Worm (Caenorhabditis elegans) whole organism, mixed stage, embryonic: ENCODE measurements around the gene C42C1.19.

Experiments
- M03D4.4 ChIP-seq: sonication (generic microtip); optimal IDR thresholded peaks from 2 replicates; lab custom pipeline; 2017; ENCODE audit warnings: mild to moderate bottlenecking, missing genetic modification characterization, missing compliant biosample characterization
- bed-3 ChIP-seq: fragments of 200-800 bp; sonication (Bioruptor generic); optimal IDR thresholded peaks from 3 replicates; lab custom pipeline; 2018; ENCODE audit warnings: mild to moderate bottlenecking, missing genetic modification characterization, moderate library complexity, missing compliant biosample characterization
- blmp-1 ChIP-seq: fragments of 150-350 bp; optimal IDR thresholded peaks from 2 replicates; lab custom pipeline; 2014; ENCODE audit warnings: missing biosample characterization, missing genetic modification characterization
- ceh-39 ChIP-seq: fragments of 150-350 bp; optimal IDR thresholded peaks from 2 replicates; lab custom pipeline; 2014; ENCODE audit warnings: missing biosample characterization, missing genetic modification characterization
- ceh-43 ChIP-seq: fragments of 200-800 bp; sonication (Bioruptor generic); optimal IDR thresholded peaks from 2 replicates; lab custom pipeline; 2018; ENCODE audit warnings: mild to moderate bottlenecking, missing genetic modification characterization, moderate library complexity, missing compliant biosample characterization
- ceh-83 ChIP-seq: fragments of 200-800 bp; sonication (Bioruptor generic); optimal IDR thresholded peaks from 2 replicates; lab custom pipeline; 2018; ENCODE audit warnings: mild to moderate bottlenecking, missing genetic modification characterization, missing compliant biosample characterization
- ces-1 ChIP-seq: fragments of 150-350 bp; optimal IDR thresholded peaks from 2 replicates; lab custom pipeline; 2014; ENCODE audit warnings: missing biosample characterization, missing genetic modification reagents, missing genetic modification characterization
- cnd-1 ChIP-seq: fragments of 200-800 bp; sonication (Bioruptor generic); optimal IDR thresholded peaks from 2 replicates; lab custom pipeline; 2018; ENCODE audit warnings: mild to moderate bottlenecking, missing genetic modification characterization, missing compliant biosample characterization
- elt-1 ChIP-seq: sonication (generic microtip); optimal IDR thresholded peaks from 2 replicates; lab custom pipeline; 2017; ENCODE audit warnings: missing genetic modification characterization, mild to moderate bottlenecking, missing compliant biosample characterization, antibody characterized with exemption, moderate library complexity, borderline replicate concordance; ENCODE audit not compliant: insufficient read depth
- elt-3 ChIP-seq: fragments of 150-350 bp; optimal IDR thresholded peaks from 2 replicates; lab custom pipeline; 2014; ENCODE audit warnings: missing biosample characterization, missing genetic modification characterization
- flh-1 ChIP-seq: fragments of 200-800 bp; sonication (Bioruptor generic); optimal IDR thresholded peaks from 2 replicates; lab custom pipeline; 2018; ENCODE audit warnings: mild to moderate bottlenecking, missing genetic modification characterization, moderate library complexity, missing compliant biosample characterization
- ham-2 ChIP-seq: fragments of 200-800 bp; sonication (Bioruptor generic); optimal IDR thresholded peaks from 2 replicates; lab custom pipeline; 2018; ENCODE audit warnings: mild to moderate bottlenecking, missing genetic modification characterization, missing compliant biosample characterization
- hlh-1 ChIP-seq: fragments of 150-350 bp; optimal IDR thresholded peaks from 2 replicates; lab custom pipeline; 2014; ENCODE audit warnings: missing biosample characterization, missing genetic modification reagents, missing genetic modification characterization
- lin-13 ChIP-seq: fragments of 150-350 bp; optimal IDR thresholded peaks from 2 replicates; lab custom pipeline; 2014; ENCODE audit warnings: missing biosample characterization, missing genetic modification characterization
- lin-32 ChIP-seq: fragments of 200-800 bp; sonication (Bioruptor generic); optimal IDR thresholded peaks from 2 replicates; lab custom pipeline; 2018; ENCODE audit warnings: mild to moderate bottlenecking, missing genetic modification characterization, missing compliant biosample characterization
- lsy-2 ChIP-seq: fragments of 150-350 bp; optimal IDR thresholded peaks from 2 replicates; lab custom pipeline; 2014; ENCODE audit warnings: missing biosample characterization, missing genetic modification characterization
- mab-5 ChIP-seq: fragments of 150-350 bp; optimal IDR thresholded peaks from 2 replicates; lab custom pipeline; 2014; ENCODE audit warnings: missing biosample characterization, missing genetic modification characterization
- mep-1 ChIP-seq: fragments of 150-350 bp; optimal IDR thresholded peaks from 2 replicates; lab custom pipeline; 2017; ENCODE audit warnings: missing biosample characterization, missing genetic modification reagents, missing genetic modification characterization, inconsistent platforms
- nhr-12 ChIP-seq: fragments of 150-350 bp; optimal IDR thresholded peaks from 2 replicates; lab custom pipeline; 2014; ENCODE audit warnings: missing biosample characterization, missing genetic modification characterization
- nhr-2 ChIP-seq: fragments of 150-350 bp; optimal IDR thresholded peaks from 2 replicates; lab custom pipeline; 2014; ENCODE audit warnings: missing biosample characterization, missing genetic modification characterization
- nhr-237 ChIP-seq: fragments of 150-350 bp; optimal IDR thresholded peaks from 2 replicates; lab custom pipeline; 2014; ENCODE audit warnings: missing biosample characterization, missing genetic modification characterization
- nhr-28 ChIP-seq: fragments of 150-350 bp; optimal IDR thresholded peaks from 2 replicates; lab custom pipeline; 2014; ENCODE audit warnings: missing biosample characterization, missing genetic modification characterization
- nhr-76 ChIP-seq: sonication (generic microtip); optimal IDR thresholded peaks from 2 replicates; lab custom pipeline; 2017; ENCODE audit warnings: missing biosample characterization, missing genetic modification characterization
- pha-4 ChIP-seq: fragments of 150-350 bp; optimal IDR thresholded peaks from 2 replicates; lab custom pipeline; 2018; ENCODE audit warnings: missing biosample characterization, missing genetic modification reagents, missing genetic modification characterization
- sem-2 ChIP-seq: fragments of 200-800 bp; sonication (Bioruptor generic); optimal IDR thresholded peaks from 2 replicates; lab custom pipeline; 2018; ENCODE audit warnings: mild to moderate bottlenecking, missing genetic modification characterization, missing compliant biosample characterization
- snpc-4 ChIP-seq: fragments of 150-350 bp; optimal IDR thresholded peaks from 2 replicates; lab custom pipeline; 2014; ENCODE audit warnings: missing biosample characterization, missing genetic modification characterization
- sptf-1 ChIP-seq: sonication (generic microtip); optimal IDR thresholded peaks from 2 replicates; lab custom pipeline; 2017; ENCODE audit warnings: mild to moderate bottlenecking, missing genetic modification characterization, moderate library complexity, missing compliant biosample characterization
- unc-120 ChIP-seq: sonication (generic microtip); optimal IDR thresholded peaks from 2 replicates; lab custom pipeline; 2017; ENCODE audit warnings: missing genetic modification characterization, missing compliant biosample characterization; ENCODE audit not compliant: poor library complexity, severe bottlenecking
- unc-39 ChIP-seq: fragments of 150-350 bp; optimal IDR thresholded peaks from 2 replicates; lab custom pipeline; 2014; ENCODE audit warnings: missing biosample characterization, missing genetic modification characterization
- unc-62 ChIP-seq: fragments of 150-350 bp; optimal IDR thresholded peaks from 2 replicates; lab custom pipeline; 2014; ENCODE audit warnings: missing biosample characterization, missing genetic modification reagents, missing genetic modification characterization
- zip-8 ChIP-seq: fragments of 150-350 bp; optimal IDR thresholded peaks from 2 replicates; lab custom pipeline; 2014; ENCODE audit warnings: missing biosample characterization, missing genetic modification characterization
- ztf-11 ChIP-seq: fragments of 150-350 bp; optimal IDR thresholded peaks from 2 replicates; lab custom pipeline; 2014; ENCODE audit warnings: missing biosample characterization, missing genetic modification characterization

C42C1.19 gene

ce11 chrIV:12270392-12270791 lies 12.1 kb upstream of the C42C1.19 start, which contains the start of gene C42C1.3:
Gene C42C1.3 (minus strand): TSS chrIV:12270492.
- no peak for TF ChIP-seq lin-13 (tag; lab: Kevin White, UChicago)
- no peak for TF ChIP-seq sem-2 (GFP tag; lab: Kevin White, UChicago)
- no peak for TF ChIP-seq sptf-1
- TF ChIP-seq ceh-43: no peak
- TF ChIP-seq pha-4 (tag; lab: Kevin White, UChicago): no peak
- no peak for TF ChIP-seq ceh-39
- no peak for TF ChIP-seq unc-62

ce11 chrIV:12274365-12274764 lies 8.2 kb upstream of the C42C1.19 start:
- TF ChIP-seq ces-1 (GFP tag; lab: Kevin White, UChicago) (no peak), unc-39 (no peak), mep-1 (tag; lab: Kevin White, UChicago) (no peak), lin-32 (GFP tag; lab: Kevin White, UChicago) (no peak), nhr-12 (tag; lab: Kevin White, UChicago) (no peak), blmp-1 (tag; lab: Kevin White, UChicago) (no peak), M03D4.4 (tag; lab: Kevin White, UChicago) (no peak), sem-2 (GFP tag; lab: Kevin White, UChicago) (no peak), nhr-28 (tag; lab: Kevin White, UChicago) (no peak), ztf-11 (tag; lab: Kevin White, UChicago) (no peak), sptf-1 (no peak), elt-3 (tag; lab: Kevin White, UChicago) (no peak), unc-62 (no peak), unc-120 (tag; lab: Kevin White, UChicago) (no peak), ham-2 (GFP tag; lab: Kevin White, UChicago) (no peak)

DNA sequence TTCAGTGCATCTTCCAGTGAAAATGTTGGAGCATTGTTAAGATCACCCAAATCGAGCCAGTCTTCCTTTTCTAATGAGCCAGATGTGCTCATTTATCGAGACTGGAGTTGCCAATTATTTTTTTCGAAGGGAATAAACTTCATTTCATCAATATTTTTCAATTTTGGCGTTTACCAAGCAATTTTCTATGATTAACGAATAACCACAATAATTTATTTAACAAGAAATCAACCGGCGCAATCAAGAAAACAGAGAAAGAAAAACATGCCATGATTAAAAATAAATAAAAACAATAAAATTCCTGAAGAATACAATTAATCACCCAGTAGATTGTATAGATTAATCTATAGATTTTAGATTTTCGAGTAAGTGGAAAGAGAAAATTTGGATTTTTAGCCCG lies 6.6 kb upstream of the C42C1.19 start, which contains the start of gene vps-8:
vps-8 (minus strand) TSS at position 101 of the 400 bp plus-strand sequence.
- TF ChIP-seq ham-2 (GFP tag; lab: Kevin White, UChicago) (no peak), lin-13 (tag; lab: Kevin White, UChicago) (no peak), ces-1 (GFP tag; lab: Kevin White, UChicago) (no peak)
- TF ChIP-seq, all 35 proteins: peak for 0

DNA sequence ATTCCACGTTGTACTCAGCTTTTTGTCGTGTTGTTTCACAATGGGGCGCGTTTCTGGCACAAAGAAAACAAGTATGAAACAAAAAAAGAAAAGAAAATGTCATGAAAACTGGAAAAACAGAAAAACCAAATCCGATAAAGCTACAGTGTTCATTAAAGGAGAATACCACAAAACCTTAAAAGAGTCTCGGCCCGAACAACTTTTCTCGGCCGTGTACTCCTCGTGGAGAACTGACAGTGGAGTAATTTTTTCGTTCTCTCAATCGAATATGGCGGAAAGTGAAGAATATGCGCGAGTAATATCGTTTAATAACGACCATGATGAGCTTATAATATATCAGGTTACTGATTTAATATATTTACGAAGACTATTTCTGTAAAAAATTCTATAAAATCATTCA lies 4.0 kb upstream of the C42C1.19 start, which contains the start of the genes tag-335 and vkmt-1:
tag-335 (minus strand) TSS at position 88 of the 400 bp plus-strand sequence.
vkmt-1 (plus strand) TSS at position 219 of the 400 bp plus-strand sequence.
- no peak for TF ChIP-seq nhr-237 (tag; lab: Kevin White, UChicago)
- TF ChIP-seq elt-1 (tag; lab: Kevin White, UChicago): no peak
- no peak for TF ChIP-seq lin-13 (tag; lab: Kevin White, UChicago)
- no peak for TF ChIP-seq M03D4.4 (tag; lab: Kevin White, UChicago)
- TF ChIP-seq zip-8 (tag; lab: Kevin White, UChicago): no peak
- no peak for TF ChIP-seq mab-5 (tag; lab: Kevin White, UChicago)
- no peak for TF ChIP-seq hlh-1
- TF ChIP-seq bed-3 (GFP tag; lab: Kevin White, UChicago): no peak
- no peak for TF ChIP-seq nhr-28 (tag; lab: Kevin White, UChicago)
- TF ChIP-seq ceh-39: no peak
- TF ChIP-seq pha-4 (tag; lab: Kevin White, UChicago): no peak
- TF ChIP-seq lin-32 (GFP tag; lab: Kevin White, UChicago): no peak
- TF ChIP-seq ztf-11 (tag; lab: Kevin White, UChicago): no peak
- TF ChIP-seq unc-120 (tag; lab: Kevin White, UChicago): no peak
- no peak for TF ChIP-seq flh-1 (GFP tag; lab: Kevin White, UChicago)
- no peak for TF ChIP-seq unc-39
- TF ChIP-seq ceh-83 (GFP tag; lab: Kevin White, UChicago): no peak
- TF ChIP-seq sptf-1: no peak
- no peak for TF ChIP-seq nhr-12 (tag; lab: Kevin White, UChicago)
- TF ChIP-seq elt-3 (tag; lab: Kevin White, UChicago): no peak

DNA sequence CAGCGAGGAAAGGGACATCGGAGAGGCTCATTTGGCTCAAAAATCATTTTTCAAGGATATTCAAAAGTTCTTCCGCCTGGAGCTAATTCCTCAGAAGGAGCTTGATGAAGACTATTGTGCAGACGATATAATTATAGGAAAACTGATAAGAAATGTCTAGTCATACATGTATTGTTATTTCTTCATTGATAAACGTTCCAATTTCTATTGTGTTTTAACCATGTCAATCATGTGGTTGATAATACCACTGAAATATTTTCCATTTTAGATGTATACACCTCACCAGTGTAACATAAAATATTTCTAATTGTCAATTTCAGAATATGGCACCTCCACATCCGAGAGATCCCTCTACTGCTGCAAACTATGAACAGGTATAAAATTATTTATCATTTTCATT lies 3.2 kb upstream of the C42C1.19 start, which contains the start of gene ltah-1.1:
ltah-1.1 (plus strand) TSS at position 283 of the 400 bp plus-strand sequence.
- TF ChIP-seq hlh-1: no peak
- no peak for TF ChIP-seq bed-3 (GFP tag; lab: Kevin White, UChicago)
- TF ChIP-seq lin-32 (GFP tag; lab: Kevin White, UChicago): no peak
- no peak for TF ChIP-seq nhr-28 (tag; lab: Kevin White, UChicago)
- TF ChIP-seq ceh-83 (GFP tag; lab: Kevin White, UChicago): no peak
- TF ChIP-seq nhr-2: no peak
- no peak for TF ChIP-seq mep-1 (tag; lab: Kevin White, UChicago)
- no peak for TF ChIP-seq sem-2 (GFP tag; lab: Kevin White, UChicago)
- no peak for TF ChIP-seq ces-1 (GFP tag; lab: Kevin White, UChicago)
- TF ChIP-seq lsy-2: no peak
- TF ChIP-seq snpc-4: no peak
- TF ChIP-seq nhr-76 (tag; lab: Kevin White, UChicago): no peak
- no peak for TF ChIP-seq M03D4.4 (tag; lab: Kevin White, UChicago)
- TF ChIP-seq ham-2 (GFP tag; lab: Kevin White, UChicago): no peak
- no peak for TF ChIP-seq cnd-1 (tag; lab: Kevin White, UChicago)
- TF ChIP-seq blmp-1 (tag; lab: Kevin White, UChicago): no peak
- no peak for TF ChIP-seq unc-39
- no peak for TF ChIP-seq unc-120 (tag; lab: Kevin White, UChicago)
